Worm (Caenorhabditis elegans) whole organism, young adult: ENCODE measurements around the gene Y37D8A.26.

Experiments used
- F49E8.2 ChIP-seq: sonication (generic microtip); optimal IDR thresholded peaks from 3 replicates; lab custom pipeline; 2017; ENCODE audit warnings: missing genetic modification characterization, mild to moderate bottlenecking, missing compliant biosample characterization, antibody characterized with exemption, moderate library complexity; ENCODE audit not compliant: insufficient read depth
- F57A8.1 ChIP-seq: fragments of 200-800 bp; sonication (Bioruptor generic); optimal IDR thresholded peaks from 2 replicates; lab custom pipeline; 2018; ENCODE audit warnings: mild to moderate bottlenecking, missing genetic modification characterization, moderate library complexity, missing compliant biosample characterization
- Y79H2A.3 ChIP-seq: fragments of 200-800 bp; sonication (Bioruptor generic); conservative IDR thresholded peaks from 2 replicates; pipeline ENCODE4 v1.3.6; 2022; ENCODE audit warnings: missing genetic modification reagents, missing genetic modification characterization, missing compliant biosample characterization
- egl-44 ChIP-seq: fragments of 200-800 bp; sonication (Bioruptor generic); IDR thresholded peaks from 2 replicates; pipeline ENCODE4 v1.3.6; 2022; ENCODE audit warnings: missing genetic modification reagents, missing genetic modification characterization, missing compliant biosample characterization
- snpc-4 ChIP-seq, 5 experiments: fragments of 150-350 bp in 1 of 5; sonication (generic microtip) in 4 of 5; optimal IDR thresholded peaks; 2 replicates each; lab custom pipeline; 2014 to 2018; ENCODE audit warnings: missing genetic modification characterization in 5 of 5, missing biosample characterization in 3 of 5, antibody characterized with exemption in 2 of 5, mild to moderate bottlenecking in 2 of 5, missing compliant biosample characterization in 2 of 5, missing genotype in 2 of 5, moderate library complexity in 2 of 5, missing genetic modification reagents in 1 of 5
- tbx-9 ChIP-seq: sonication (generic microtip); optimal IDR thresholded peaks from 2 replicates; lab custom pipeline; 2016; ENCODE audit warnings: borderline replicate concordance, missing genetic modification characterization, inconsistent platforms, missing compliant biosample characterization

- TF ChIP-seq tbx-9 (no peak), F57A8.1 (no peak), snpc-4 (GFP tag; optimal IDR thresholded peaks at IDR 0.05; lab: Kevin White, UChicago) (no peak), snpc-4 (tag; optimal IDR thresholded peaks at IDR 0.05; lab: Kevin White, UChicago) (no peak), egl-44 (GFP tag; lab: Robert Waterston, UW) (no peak), F49E8.2 (tag; lab: Kevin White, UChicago) (no peak), Y79H2A.3 (GFP tag; lab: Robert Waterston, UW) (no peak)
These were observed at the start of gene Y37D8A.26 for ce11 chrIII:12856628-12857027.
